Worm (Caenorhabditis elegans): ENCODE measurements around the gene pitr-4.

- no peak for TF ChIP-seq nhr-28 (tag; optimal IDR thresholded peaks at IDR 0.05)
- TF ChIP-seq nhr-11 (tag; optimal IDR thresholded peaks at IDR 0.05): no peak
- no peak for TF ChIP-seq ztf-4 (tag; optimal IDR thresholded peaks at IDR 0.05)
- TF ChIP-seq zag-1 (tag; optimal IDR thresholded peaks at IDR 0.05): no peak
- TF ChIP-seq elt-2 (tag; optimal IDR thresholded peaks at IDR 0.05): no peak
- no peak for TF ChIP-seq mab-9 (GFP tag; IDR thresholded peaks at IDR 0.05)
- no peak for TF ChIP-seq pag-3 (tag; optimal IDR thresholded peaks at IDR 0.05; ENCODE audit: borderline replicate concordance, insufficient read depth)
- no peak for TF ChIP-seq aly-2 (tag; optimal IDR thresholded peaks at IDR 0.05)
- TF ChIP-seq ama-1 (optimal IDR thresholded peaks at IDR 0.05): no peak
- TF ChIP-seq ceh-8 (GFP tag; optimal IDR thresholded peaks at IDR 0.05): no peak
- TF ChIP-seq snpc-4 (tag; optimal IDR thresholded peaks at IDR 0.05): no peak
- TF ChIP-seq nhr-237 (tag; optimal IDR thresholded peaks at IDR 0.05): no peak
- TF ChIP-seq alr-1 (tag; optimal IDR thresholded peaks at IDR 0.05; ENCODE audit: borderline replicate concordance): no peak
These were observed 35.3 kb upstream of the pitr-4 start, which contains the start of gene her-1 for ce11 chrV:9696715-9697114.

Measured in whole organism, L1 larva.